Fruit fly (Drosophila melanogaster) whole organism, wandering third instar larva: ENCODE results near the gene Nle.

Experiments
- GATAd ChIP-seq: sonication (Bioruptor generic); optimal IDR thresholded peaks from 2 replicates; lab custom pipeline; 2016; ENCODE audit warnings: missing biosample characterization, missing genetic modification characterization
- Hnf4 ChIP-seq: fragments of 200-800 bp; sonication (Bioruptor generic); optimal IDR thresholded peaks from 2 replicates; lab custom pipeline; 2016; ENCODE audit warnings: missing biosample characterization, mild to moderate bottlenecking, missing genetic modification characterization
- OdsH ChIP-seq: fragments of 200-800 bp; sonication (Bioruptor generic); optimal IDR thresholded peaks from 2 replicates; lab custom pipeline; 2016; ENCODE audit warnings: missing biosample characterization, mild to moderate bottlenecking, missing genetic modification characterization
- Rel ChIP-seq, 2 experiments: fragments of 200-800 bp; sonication (Bioruptor generic) in 1 of 2; optimal IDR thresholded peaks; 2 replicates in 1 of 2; 3 replicates in 1 of 2; lab custom pipeline; 2016 to 2019; ENCODE audit warnings: mild to moderate bottlenecking in 2 of 2, missing biosample characterization in 2 of 2, missing genetic modification characterization in 2 of 2, moderate library complexity in 1 of 2
- Vsx2 ChIP-seq: fragments of 200-300, 225-300 bp; sonication (Bioruptor generic); optimal IDR thresholded peaks from 2 replicates; lab custom pipeline; 2018; ENCODE audit warnings: missing biosample characterization, missing genetic modification characterization; ENCODE audit not compliant: partially characterized antibody
- brk ChIP-seq: fragments of 200-800 bp; sonication (Bioruptor generic); optimal IDR thresholded peaks from 2 replicates; lab custom pipeline; 2016; ENCODE audit warnings: missing biosample characterization, mild to moderate bottlenecking, missing genetic modification characterization
- foxo ChIP-seq, 2 experiments: fragments of 200-800 bp; sonication (Bioruptor generic); optimal IDR thresholded peaks; 2 replicates in 1 of 2; 3 replicates in 1 of 2; lab custom pipeline; 2016 to 2017; ENCODE audit warnings: missing biosample characterization in 2 of 2, missing genetic modification characterization in 2 of 2
- h ChIP-seq: fragments of 200-800 bp; sonication (Bioruptor generic); optimal IDR thresholded peaks from 3 replicates; lab custom pipeline; 2016; ENCODE audit warnings: missing biosample characterization, mild to moderate bottlenecking, missing genetic modification characterization
- lola ChIP-seq: fragments of >200 bp; optimal IDR thresholded peaks from 2 replicates; lab custom pipeline; 2017; ENCODE audit warnings: missing biosample characterization, missing genetic modification characterization
- pan ChIP-seq: fragments of >200 bp; optimal IDR thresholded peaks from 2 replicates; lab custom pipeline; 2017
- psq ChIP-seq: fragments of 200-800 bp; sonication (Bioruptor generic); optimal IDR thresholded peaks from 3 replicates; lab custom pipeline; 2017; ENCODE audit warnings: missing biosample characterization, mild to moderate bottlenecking, missing genetic modification characterization, moderate library complexity
- rgr ChIP-seq: fragments of 200-800 bp; sonication (Bioruptor generic); optimal IDR thresholded peaks from 3 replicates; lab custom pipeline; 2016; ENCODE audit warnings: missing biosample characterization, mild to moderate bottlenecking, missing genetic modification characterization

- TF ChIP-seq psq (GFP tag; lab: Kevin White, UChicago) (peak; percentile 34), Vsx2 (no peak), brk (GFP tag; lab: Kevin White, UChicago) (peak; percentile 77), Hnf4 (GFP tag; lab: Kevin White, UChicago) (peak; percentile 68), OdsH (GFP tag; lab: Kevin White, UChicago) (peak; percentile 51), GATAd (GFP tag; lab: Kevin White, UChicago) (peak; percentile 27), foxo (GFP tag; optimal IDR thresholded peaks at IDR 0.05; lab: Kevin White, UChicago) (peak in 1 of 2 experiments; percentile 59), lola (no peak), h (GFP tag; lab: Kevin White, UChicago) (peak; percentile 33), pan (lab: Kevin White, UChicago) (no peak), Rel (GFP tag; optimal IDR thresholded peaks at IDR 0.05; lab: Kevin White, UChicago) (no peak), Rel (tag; optimal IDR thresholded peaks at IDR 0.05; lab: Kevin White, UChicago) (no peak), rgr (GFP tag; lab: Kevin White, UChicago) (peak; percentile 53)
These were observed 34.5 kb upstream of the Nle start, which contains the start of gene CG13689 for dm6 chr2L:602439-602879.
